Fruit fly (Drosophila melanogaster): ENCODE results near the gene CG17272.
A peak's percentile ranks its signal among the peaks of the same experiment; 100 is the strongest.

CG17272 gene

DNA sequence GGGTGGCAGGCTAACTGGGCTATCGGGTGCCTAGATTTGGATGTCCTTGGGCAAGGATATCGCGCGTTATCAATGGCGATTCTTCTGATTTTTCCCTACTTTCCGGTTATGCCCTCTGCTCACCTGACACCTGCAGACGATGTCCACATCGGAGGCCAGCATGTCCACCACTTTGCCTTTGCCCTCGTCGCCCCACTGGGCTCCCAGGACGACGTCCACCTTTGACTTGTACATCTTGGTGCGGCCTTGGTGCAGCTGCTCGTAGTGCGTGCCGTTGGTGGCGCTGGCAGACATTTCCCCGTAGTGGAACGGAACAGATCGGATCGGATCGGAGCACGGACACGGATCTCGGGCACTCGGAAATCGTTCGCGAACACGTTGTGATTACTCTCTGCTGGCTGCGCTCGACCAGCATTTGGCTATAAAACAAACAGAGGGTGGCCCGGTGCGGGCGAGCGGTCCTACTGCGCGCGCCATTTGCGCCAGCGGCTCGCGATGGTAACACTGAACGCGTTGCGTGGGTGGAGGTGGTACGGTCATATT is 6.2 kb upstream of the CG17272 start, which contains the start of gene Adss (continued):
- TF ChIP-seq pzg (GFP tag; optimal IDR thresholded peaks at IDR 0.05) = peak; percentile 90
- no peak for TF ChIP-seq exex (tag; optimal IDR thresholded peaks at IDR 0.05)
- no peak for TF ChIP-seq Sox102F (GFP tag; optimal IDR thresholded peaks at IDR 0.05)
- TF ChIP-seq hb (GFP tag; IDR thresholded peaks at IDR 0.05; ENCODE audit: partially characterized antibody) = no peak
- TF ChIP-seq rib (GFP tag; IDR thresholded peaks at IDR 0.05) = peak; percentile 52; the same call in 1 of the 2 replicates
- TF ChIP-seq zf30C (GFP tag; optimal IDR thresholded peaks at IDR 0.05) = no peak
- TF ChIP-seq unpg (GFP tag; optimal IDR thresholded peaks at IDR 0.05) = peak; percentile 30
- no peak for TF ChIP-seq Ada2b (GFP tag; IDR thresholded peaks at IDR 0.05)
- TF ChIP-seq lola (GFP tag; optimal IDR thresholded peaks at IDR 0.05) = no peak
- TF ChIP-seq wek (GFP tag; optimal IDR thresholded peaks at IDR 0.05) = peak; percentile 13
- no peak for TF ChIP-seq CG11504 (tag; optimal IDR thresholded peaks at IDR 0.05)
- no peak for TF ChIP-seq Six4 (GFP tag; optimal IDR thresholded peaks at IDR 0.05)
- peak in 1 of 2 experiments; percentile 6 for TF ChIP-seq insv (GFP tag; optimal IDR thresholded peaks at IDR 0.05)
- peak; percentile 54; the same call in 1 of the 2 replicates for TF ChIP-seq bowl (GFP tag; IDR thresholded peaks at IDR 0.05)
- TF ChIP-seq CG12155 (GFP tag; optimal IDR thresholded peaks at IDR 0.05) = peak; percentile 7
- TF ChIP-seq prd (optimal IDR thresholded peaks at IDR 0.05) = no peak
- TF ChIP-seq prd (GFP tag; IDR thresholded peaks at IDR 0.05) = no peak
- TF ChIP-seq ems (GFP tag; optimal IDR thresholded peaks at IDR 0.05) = no peak
- no peak for TF ChIP-seq CoRest (tag; optimal IDR thresholded peaks at IDR 0.05)
- no peak for TF ChIP-seq hbn (GFP tag; IDR thresholded peaks at IDR 0.05; ENCODE audit: partially characterized antibody)
- TF ChIP-seq CkIIα-i1 (GFP tag; IDR thresholded peaks at IDR 0.05) = no peak
- no peak for TF ChIP-seq salm (tag; optimal IDR thresholded peaks at IDR 0.05)
- TF ChIP-seq trh (GFP tag; optimal IDR thresholded peaks at IDR 0.05) = no peak
- TF ChIP-seq pan (optimal IDR thresholded peaks at IDR 0.05) = no peak
- TF ChIP-seq pan (GFP tag; optimal IDR thresholded peaks at IDR 0.05 in 1 of 2, IDR thresholded peaks at IDR 0.05 in 1 of 2) = peak in 1 of 2 experiments; percentile 35
- peak; percentile 21 for TF ChIP-seq CTCF (GFP tag; optimal IDR thresholded peaks at IDR 0.05)
- TF ChIP-seq jing (GFP tag; optimal IDR thresholded peaks at IDR 0.05) = no peak
- TF ChIP-seq Bgb (GFP tag; IDR thresholded peaks at IDR 0.05; ENCODE audit: partially characterized antibody) = peak; percentile 67
- TF ChIP-seq fd3F (GFP tag; optimal IDR thresholded peaks at IDR 0.05) = no peak
- no peak for TF ChIP-seq CG14441 (GFP tag; IDR thresholded peaks at IDR 0.05)
- no peak for TF ChIP-seq usp (GFP tag; optimal IDR thresholded peaks at IDR 0.05)
- TF ChIP-seq CG8478 (optimal IDR thresholded peaks at IDR 0.05) = no peak
- TF ChIP-seq NfI (GFP tag; optimal IDR thresholded peaks at IDR 0.05) = peak; percentile 5
- TF ChIP-seq sisA (GFP tag; IDR thresholded peaks at IDR 0.05) = no peak
- TF ChIP-seq disco-r (GFP tag; optimal IDR thresholded peaks at IDR 0.05) = peak; percentile 9
- peak; percentile 10 for TF ChIP-seq mam (GFP tag; optimal IDR thresholded peaks at IDR 0.05)
- no peak for TF ChIP-seq h (optimal IDR thresholded peaks at IDR 0.05)
- TF ChIP-seq eve (GFP tag; optimal IDR thresholded peaks at IDR 0.05) = no peak
- TF ChIP-seq CG6689 (GFP tag; IDR thresholded peaks at IDR 0.05) = 0 out of 2 replicates have a peak, but pooled peaks have one; percentile 30
- TF ChIP-seq CG2678 (tag; optimal IDR thresholded peaks at IDR 0.05) = no peak
- TF ChIP-seq vnd (GFP tag; IDR thresholded peaks at IDR 0.05; ENCODE audit: partially characterized antibody) = no peak; the same call in 2 of the 3 replicates
- peak; percentile 21 for TF ChIP-seq CG14710 (tag; optimal IDR thresholded peaks at IDR 0.05)
- TF ChIP-seq Fer3 (tag; optimal IDR thresholded peaks at IDR 0.05) = peak; percentile 22
- TF ChIP-seq Atf-2 (GFP tag; optimal IDR thresholded peaks at IDR 0.05) = no peak
- TF ChIP-seq CG3281 (GFP tag; optimal IDR thresholded peaks at IDR 0.05) = peak; percentile 29
- TF ChIP-seq CG31224 (GFP tag; IDR thresholded peaks at IDR 0.05) = no peak
- peak; percentile 47 for TF ChIP-seq stwl (tag; optimal IDR thresholded peaks at IDR 0.05)
- TF ChIP-seq CG43689 (GFP tag; IDR thresholded peaks at IDR 0.05) = no peak
- no peak for TF ChIP-seq CG3995 (GFP tag; optimal IDR thresholded peaks at IDR 0.05)
- peak; percentile 36 for TF ChIP-seq Antp (GFP tag; optimal IDR thresholded peaks at IDR 0.05)
- no peak for TF ChIP-seq cato (GFP tag; optimal IDR thresholded peaks at IDR 0.05; ENCODE audit: borderline replicate concordance)
- TF ChIP-seq p53 (GFP tag; optimal IDR thresholded peaks at IDR 0.05) = no peak
